Fruit fly (Drosophila melanogaster) whole organism, prepupa: ENCODE results near the gene Rab18.

Source experiments
- CG10631 ChIP-seq: fragments of 200-800 bp; sonication (Bioruptor generic); optimal IDR thresholded peaks from 2 replicates; lab custom pipeline; 2016; ENCODE audit warnings: missing biosample characterization, missing genetic modification characterization
- CG10669 ChIP-seq: fragments of 200-800 bp; sonication (Bioruptor generic); optimal IDR thresholded peaks from 3 replicates; lab custom pipeline; 2018; ENCODE audit warnings: missing biosample characterization, mild to moderate bottlenecking, missing genetic modification characterization, moderate library complexity
- CG11762 ChIP-seq: fragments of 200-800 bp; sonication (Bioruptor generic); optimal IDR thresholded peaks from 3 replicates; lab custom pipeline; 2016; ENCODE audit warnings: missing biosample characterization, missing genetic modification characterization; ENCODE audit not compliant: insufficient read depth
- CG11902 ChIP-seq: fragments of 200-800 bp; sonication (Bioruptor generic); optimal IDR thresholded peaks from 3 replicates; lab custom pipeline; 2016; ENCODE audit warnings: missing biosample characterization, missing genetic modification characterization
- CG1621 ChIP-seq: fragments of 200-800 bp; sonication (Bioruptor generic); optimal IDR thresholded peaks from 3 replicates; lab custom pipeline; 2018; ENCODE audit warnings: missing biosample characterization, mild to moderate bottlenecking, missing genetic modification characterization
- CG31627 ChIP-seq: fragments of 200-800 bp; sonication (Bioruptor generic); optimal IDR thresholded peaks from 3 replicates; lab custom pipeline; 2016; ENCODE audit warnings: missing biosample characterization, missing genetic modification characterization
- CG32006 ChIP-seq: fragments of 200-800 bp; sonication (Bioruptor generic); optimal IDR thresholded peaks from 3 replicates; lab custom pipeline; 2017; ENCODE audit warnings: missing biosample characterization, mild to moderate bottlenecking, missing genetic modification characterization
- CG34406 ChIP-seq: fragments of 200-800 bp; sonication (Bioruptor generic); optimal IDR thresholded peaks from 3 replicates; lab custom pipeline; 2016; ENCODE audit warnings: missing biosample characterization, missing genetic modification characterization
- CG4318 ChIP-seq: fragments of 200-800 bp; sonication (Bioruptor generic); optimal IDR thresholded peaks from 3 replicates; lab custom pipeline; 2017; ENCODE audit warnings: missing biosample characterization, mild to moderate bottlenecking, missing genetic modification characterization
- CG6276 ChIP-seq: fragments of 200-800 bp; sonication (Bioruptor generic); optimal IDR thresholded peaks from 2 replicates; lab custom pipeline; 2017; ENCODE audit warnings: missing biosample characterization, mild to moderate bottlenecking, missing genetic modification characterization
- CG6792 ChIP-seq: fragments of 200-800 bp; sonication (Bioruptor generic); optimal IDR thresholded peaks from 3 replicates; lab custom pipeline; 2016; ENCODE audit warnings: missing biosample characterization, missing genetic modification characterization
- CG6854 ChIP-seq: fragments of 200-800 bp; sonication (Bioruptor generic); optimal IDR thresholded peaks from 2 replicates; lab custom pipeline; 2017; ENCODE audit warnings: missing biosample characterization, mild to moderate bottlenecking, missing genetic modification characterization
- CG7368 ChIP-seq: fragments of 200-800 bp; sonication (Bioruptor generic); optimal IDR thresholded peaks from 3 replicates; lab custom pipeline; 2016; ENCODE audit warnings: missing biosample characterization, missing genetic modification characterization
- CG8319 ChIP-seq: fragments of 200-800 bp; sonication (Bioruptor generic); optimal IDR thresholded peaks from 3 replicates; lab custom pipeline; 2016; ENCODE audit warnings: missing biosample characterization, missing genetic modification characterization
- CG9139 ChIP-seq: fragments of 200-800 bp; sonication (Bioruptor generic); optimal IDR thresholded peaks from 3 replicates; lab custom pipeline; 2017; ENCODE audit warnings: missing biosample characterization, mild to moderate bottlenecking, missing genetic modification characterization
- Eip75B ChIP-seq: fragments of 200-800 bp; sonication (Bioruptor generic); optimal IDR thresholded peaks from 3 replicates; lab custom pipeline; 2016; ENCODE audit warnings: missing biosample characterization, missing genetic modification characterization
- Eip78C ChIP-seq: fragments of 200-800 bp; sonication (Bioruptor generic); peaks from one replicate; lab custom pipeline; 2016; ENCODE audit warnings: missing biosample characterization, missing genetic modification characterization
- Eip93F ChIP-seq: fragments of 200-800 bp; sonication (Bioruptor generic); optimal IDR thresholded peaks from 2 replicates; lab custom pipeline; 2016; ENCODE audit warnings: missing biosample characterization, mild to moderate bottlenecking, missing genetic modification characterization
- Ets21C ChIP-seq: fragments of 200-800 bp; sonication (Bioruptor generic); optimal IDR thresholded peaks from 3 replicates; lab custom pipeline; 2016; ENCODE audit warnings: missing biosample characterization, missing genetic modification characterization
- Ets96B ChIP-seq: fragments of 200-800 bp; optimal IDR thresholded peaks from 2 replicates; lab custom pipeline; 2019; ENCODE audit warnings: missing biosample characterization, mild to moderate bottlenecking, missing genetic modification characterization, moderate library complexity
- Gug ChIP-seq: fragments of 200-800 bp; sonication (Bioruptor generic); IDR thresholded peaks from 2 replicates; pipeline ENCODE4 v1.3.6; 2022; ENCODE audit warnings: missing biosample characterization, missing genetic modification characterization
- Hr38 ChIP-seq: sonication (Bioruptor generic); optimal IDR thresholded peaks from 2 replicates; lab custom pipeline; 2016; ENCODE audit warnings: missing biosample characterization, missing genetic modification characterization
- Hr39 ChIP-seq: fragments of 200-800 bp; sonication (Bioruptor generic); optimal IDR thresholded peaks from 2 replicates; lab custom pipeline; 2016; ENCODE audit warnings: missing biosample characterization, missing genetic modification characterization
- Hr4 ChIP-seq: fragments of 200-800 bp; sonication (Bioruptor generic); optimal IDR thresholded peaks from 3 replicates; lab custom pipeline; 2016; ENCODE audit warnings: missing biosample characterization, missing genetic modification characterization
- Met ChIP-seq: fragments of 200-800 bp; sonication (Bioruptor generic); optimal IDR thresholded peaks from 3 replicates; lab custom pipeline; 2016; ENCODE audit warnings: missing biosample characterization, missing genetic modification characterization
- OdsH ChIP-seq: fragments of 200-800 bp; sonication (Bioruptor generic); optimal IDR thresholded peaks from 3 replicates; lab custom pipeline; 2016; ENCODE audit warnings: missing biosample characterization, missing genetic modification characterization
- Smox ChIP-seq: fragments of 200-800 bp; sonication (Bioruptor generic); optimal IDR thresholded peaks from 3 replicates; lab custom pipeline; 2016; ENCODE audit warnings: missing biosample characterization, missing genetic modification characterization
- Sox102F ChIP-seq: fragments of 200-800 bp; sonication (Bioruptor generic); optimal IDR thresholded peaks from 2 replicates; lab custom pipeline; 2016; ENCODE audit warnings: missing biosample characterization, mild to moderate bottlenecking, missing genetic modification characterization
- Sox14 ChIP-seq: fragments of 200-800 bp; sonication (Bioruptor generic); optimal IDR thresholded peaks from 3 replicates; lab custom pipeline; 2016; ENCODE audit warnings: missing biosample characterization, missing genetic modification characterization
- Sox15 ChIP-seq: fragments of 200-800 bp; sonication (Bioruptor generic); optimal IDR thresholded peaks from 3 replicates; lab custom pipeline; 2016; ENCODE audit warnings: missing biosample characterization, missing genetic modification characterization
- achi ChIP-seq: fragments of 200-800 bp; sonication (Bioruptor generic); optimal IDR thresholded peaks from 3 replicates; lab custom pipeline; 2016; ENCODE audit warnings: missing biosample characterization, missing genetic modification characterization
- cyc ChIP-seq: fragments of 200-800 bp; sonication (Bioruptor generic); optimal IDR thresholded peaks from 3 replicates; lab custom pipeline; 2016; ENCODE audit warnings: missing biosample characterization, missing genetic modification characterization
- dsx ChIP-seq: fragments of 200-800 bp; optimal IDR thresholded peaks from 3 replicates; lab custom pipeline; 2019; ENCODE audit warnings: missing biosample characterization, mild to moderate bottlenecking, missing genetic modification characterization, moderate library complexity; ENCODE audit not compliant: poor library complexity, severe bottlenecking
- eg ChIP-seq: fragments of 200-800 bp; sonication (Bioruptor generic); IDR thresholded peaks from 3 replicates; pipeline ENCODE4 v1.3.6; 2022; ENCODE audit warnings: missing biosample characterization, missing genetic modification characterization
- esn ChIP-seq: fragments of 200-800 bp; sonication (Bioruptor generic); optimal IDR thresholded peaks from 2 replicates; lab custom pipeline; 2016; ENCODE audit warnings: missing biosample characterization, mild to moderate bottlenecking, missing genetic modification characterization, moderate library complexity
- fd85E ChIP-seq: fragments of 200-800 bp; sonication (Bioruptor generic); optimal IDR thresholded peaks from 3 replicates; lab custom pipeline; 2016; ENCODE audit warnings: missing biosample characterization, missing genetic modification characterization
- fkh ChIP-seq: fragments of 200-800 bp; sonication (Bioruptor generic); optimal IDR thresholded peaks from 3 replicates; lab custom pipeline; 2017; ENCODE audit warnings: missing biosample characterization, mild to moderate bottlenecking, missing genetic modification characterization, moderate library complexity
- lz ChIP-seq: fragments of 200-800 bp; sonication (Bioruptor generic); optimal IDR thresholded peaks from 3 replicates; lab custom pipeline; 2016; ENCODE audit warnings: missing biosample characterization, missing genetic modification characterization
- net ChIP-seq: fragments of 200-800 bp; sonication (Bioruptor generic); optimal IDR thresholded peaks from 3 replicates; lab custom pipeline; 2016; ENCODE audit warnings: missing biosample characterization, missing genetic modification characterization
- pdm3 ChIP-seq: fragments of 200-800 bp; sonication (Bioruptor generic); optimal IDR thresholded peaks from 3 replicates; lab custom pipeline; 2016; ENCODE audit warnings: missing biosample characterization, missing genetic modification characterization
- spab ChIP-seq: fragments of 200-800 bp; sonication (Bioruptor generic); optimal IDR thresholded peaks from 2 replicates; lab custom pipeline; 2017; ENCODE audit warnings: missing biosample characterization, mild to moderate bottlenecking, missing genetic modification characterization, missing genetic modification reagents
- ss ChIP-seq, 2 experiments: fragments of 200-800 bp; sonication (Bioruptor generic); optimal IDR thresholded peaks; 2 replicates in 1 of 2; 3 replicates in 1 of 2; lab custom pipeline; 2017 to 2018; ENCODE audit warnings: mild to moderate bottlenecking in 2 of 2, missing biosample characterization in 2 of 2, missing genetic modification characterization in 2 of 2, moderate library complexity in 1 of 2

The Rab18 gene

dm6 chrX:5661971-5662370, 9.6 kb downstream of the Rab18 start:
- TF ChIP-seq CG31627 (GFP tag; lab: Kevin White, UChicago) (no peak), esn (GFP tag; lab: Kevin White, UChicago) (no peak), fkh (GFP tag; lab: Kevin White, UChicago) (no peak), dsx (GFP tag; lab: Kevin White, UChicago) (no peak), CG32006 (GFP tag; lab: Kevin White, UChicago) (no peak), pdm3 (GFP tag; lab: Kevin White, UChicago) (no peak), Hr39 (no peak), Sox15 (GFP tag; lab: Kevin White, UChicago) (no peak)

dm6 chrX:5649998-5650397, 21.6 kb downstream of the Rab18 start:
- TF ChIP-seq Ets96B (no peak), fd85E (GFP tag; lab: Kevin White, UChicago) (no peak), net (no peak), CG6854 (GFP tag; lab: Kevin White, UChicago) (no peak), Ets21C (no peak), fkh (GFP tag; lab: Kevin White, UChicago) (no peak), eg (GFP tag; lab: Robert Waterston, UW) (no peak), lz (GFP tag; lab: Kevin White, UChicago) (no peak), Eip93F (no peak), Eip75B (GFP tag; lab: Kevin White, UChicago) (no peak), Sox14 (GFP tag; lab: Kevin White, UChicago) (no peak), Sox15 (GFP tag; lab: Kevin White, UChicago) (no peak), CG8319 (GFP tag; lab: Kevin White, UChicago) (no peak), CG32006 (GFP tag; lab: Kevin White, UChicago) (no peak), Hr39 (no peak)

dm6 chrX:5649387-5649786, 22.2 kb downstream of the Rab18 start:
- TF ChIP-seq CG4318 (GFP tag; lab: Kevin White, UChicago) (no peak), Hr4 (GFP tag; lab: Kevin White, UChicago) (no peak), Met (GFP tag; lab: Kevin White, UChicago) (no peak), cyc (GFP tag; lab: Kevin White, UChicago) (no peak), net (no peak), CG10669 (no peak), achi (GFP tag; lab: Kevin White, UChicago) (no peak), CG1621 (no peak), CG34406 (no peak), Ets21C (no peak), eg (GFP tag; lab: Robert Waterston, UW) (no peak), Hr39 (no peak), Gug (GFP tag; lab: Robert Waterston, UW) (no peak)

dm6 chrX:5648437-5648959, 23.1 kb downstream of the Rab18 start, which contains the start of gene OtopLa:
Gene OtopLa, minus strand, starts transcription at chrX:5648487.
- TF ChIP-seq Sox14 (GFP tag; lab: Kevin White, UChicago) (peak; percentile 58), CG11762 (GFP tag; lab: Kevin White, UChicago) (peak; percentile 66), CG1621 (peak; percentile 66), CG10631 (peak; percentile 74), OdsH (peak; percentile 75), CG10669 (peak; percentile 66), eg (GFP tag; lab: Robert Waterston, UW) (peak; percentile 89), Hr38 (GFP tag; lab: Kevin White, UChicago) (no peak), Smox (GFP tag; lab: Kevin White, UChicago) (peak; percentile 58), achi (GFP tag; lab: Kevin White, UChicago) (peak; percentile 70), fkh (GFP tag; lab: Kevin White, UChicago) (no peak), CG8319 (GFP tag; lab: Kevin White, UChicago) (peak; percentile 53), CG6276 (peak; percentile 71), Ets96B (peak; percentile 67), Sox102F (peak; percentile 48), cyc (GFP tag; lab: Kevin White, UChicago) (peak; percentile 57), CG9139 (GFP tag; lab: Kevin White, UChicago) (peak; percentile 52), Eip78C (peak; percentile 93), Eip75B (GFP tag; lab: Kevin White, UChicago) (peak; percentile 83), CG34406 (peak; percentile 63), ss (GFP tag; optimal IDR thresholded peaks at IDR 0.05; lab: Kevin White, UChicago) (peak; percentile 65 to 77), CG7368 (GFP tag; lab: Kevin White, UChicago) (peak; percentile 55), CG6792 (GFP tag; lab: Kevin White, UChicago) (peak; percentile 57), CG11902 (GFP tag; lab: Kevin White, UChicago) (peak; percentile 29), CG4318 (GFP tag; lab: Kevin White, UChicago) (peak; percentile 62), net (peak; percentile 76), Gug (GFP tag; lab: Robert Waterston, UW) (peak; percentile 82), pdm3 (GFP tag; lab: Kevin White, UChicago) (peak; percentile 76), fd85E (GFP tag; lab: Kevin White, UChicago) (no peak), Sox15 (GFP tag; lab: Kevin White, UChicago) (peak; percentile 19), esn (GFP tag; lab: Kevin White, UChicago) (peak; percentile 65), CG31627 (GFP tag; lab: Kevin White, UChicago) (peak; percentile 66), spab (GFP tag; lab: Kevin White, UChicago) (peak; percentile 64)
